Fruit fly (Drosophila melanogaster): ENCODE data around the gene Arfrp1.

Gene Arfrp1

dm6 chrX:9080962-9081361 lies 25.9 kb upstream of the Arfrp1 start, which contains the start of the genes CG7246 and HP1b (continued):
- TF ChIP-seq gsb-n (tag; optimal IDR thresholded peaks at IDR 0.05) (peak; percentile 42), CG1602 (GFP tag; optimal IDR thresholded peaks at IDR 0.05) (peak; percentile 45), CG12219 (GFP tag; optimal IDR thresholded peaks at IDR 0.05) (peak; percentile 3), pfk (GFP tag; optimal IDR thresholded peaks at IDR 0.05) (no peak), btn (GFP tag; optimal IDR thresholded peaks at IDR 0.05) (no peak), sna (GFP tag; IDR thresholded peaks at IDR 0.05; ENCODE audit: partially characterized antibody) (peak; percentile 83), CG4424 (GFP tag; optimal IDR thresholded peaks at IDR 0.05) (peak; percentile 62), Dfd (GFP tag; optimal IDR thresholded peaks at IDR 0.05) (no peak), CG13624 (GFP tag; optimal IDR thresholded peaks at IDR 0.05) (peak; percentile 33), CG14965 (GFP tag; optimal IDR thresholded peaks at IDR 0.05; ENCODE audit: borderline replicate concordance) (no peak), chinmo (GFP tag; IDR thresholded peaks at IDR 0.05; ENCODE audit: partially characterized antibody) (no peak), H15 (GFP tag; IDR thresholded peaks at IDR 0.05) (peak; percentile 66; the same call in 1 of the 3 replicates), GATAe (GFP tag; conservative IDR thresholded peaks at IDR 0.05) (no peak), Hsf (GFP tag; optimal IDR thresholded peaks at IDR 0.05) (peak; percentile 61), usp (GFP tag; optimal IDR thresholded peaks at IDR 0.05) (no peak), hb (GFP tag; IDR thresholded peaks at IDR 0.05; ENCODE audit: partially characterized antibody) (0 out of 3 replicates have a peak, but pooled peaks have one; percentile 57), unpg (GFP tag; optimal IDR thresholded peaks at IDR 0.05) (peak; percentile 72), Optix (GFP tag; IDR thresholded peaks at IDR 0.05) (peak; percentile 79), nom (GFP tag; optimal IDR thresholded peaks at IDR 0.05) (peak; percentile 41), ac (GFP tag; optimal IDR thresholded peaks at IDR 0.05) (no peak), dysf (GFP tag; IDR thresholded peaks at IDR 0.05) (peak; percentile 74), NFAT (GFP tag; IDR thresholded peaks at IDR 0.05) (peak; percentile 48; the same call in 1 of the 2 replicates), Hr51 (GFP tag; optimal IDR thresholded peaks at IDR 0.05) (peak; percentile 38 to 61), CG12155 (GFP tag; optimal IDR thresholded peaks at IDR 0.05) (peak; percentile 70), E2f2 (GFP tag; IDR thresholded peaks at IDR 0.05) (peak; percentile 67), Dp (GFP tag; optimal IDR thresholded peaks at IDR 0.05) (peak; percentile 47), ewg (GFP tag; optimal IDR thresholded peaks at IDR 0.05) (peak; percentile 64), nau (GFP tag; optimal IDR thresholded peaks at IDR 0.05) (peak; percentile 24), Mes4 (GFP tag; optimal IDR thresholded peaks at IDR 0.05) (no peak), CG6683 (GFP tag; optimal IDR thresholded peaks at IDR 0.05) (peak; percentile 27), tx (GFP tag; optimal IDR thresholded peaks at IDR 0.05) (no peak), bowl (GFP tag; IDR thresholded peaks at IDR 0.05) (0 out of 2 replicates have a peak, but pooled peaks have one; percentile 50), CG13775 (GFP tag; optimal IDR thresholded peaks at IDR 0.05) (peak; percentile 68), Doc2 (GFP tag; IDR thresholded peaks at IDR 0.05) (no peak), Vsx1 (GFP tag; optimal IDR thresholded peaks at IDR 0.05) (peak; percentile 42), Lim3 (GFP tag; IDR thresholded peaks at IDR 0.05) (0 out of 2 replicates have a peak, but pooled peaks have one; percentile 13), CG11696 (GFP tag; IDR thresholded peaks at IDR 0.05) (peak; percentile 53), croc (GFP tag; conservative IDR thresholded peaks at IDR 0.05) (peak; percentile 37; the same call in 1 of the 3 replicates), MTF-1 (GFP tag; optimal IDR thresholded peaks at IDR 0.05; ENCODE audit: borderline replicate concordance) (no peak), CG30431 (GFP tag; optimal IDR thresholded peaks at IDR 0.05) (peak; percentile 10), CG10267 (tag; optimal IDR thresholded peaks at IDR 0.05) (peak; percentile 61), Dip2 (GFP tag; IDR thresholded peaks at IDR 0.05) (no peak), CG11398 (GFP tag; optimal IDR thresholded peaks at IDR 0.05) (peak; percentile 2), CG7987 (GFP tag; optimal IDR thresholded peaks at IDR 0.05) (peak; percentile 44), fd3F (GFP tag; optimal IDR thresholded peaks at IDR 0.05) (peak; percentile 25), ssp (GFP tag; IDR thresholded peaks at IDR 0.05) (peak; percentile 64), PHDP (tag; optimal IDR thresholded peaks at IDR 0.05) (peak; percentile 68), CG17359 (tag; optimal IDR thresholded peaks at IDR 0.05) (peak; percentile 69), Bgb (GFP tag; IDR thresholded peaks at IDR 0.05; ENCODE audit: partially characterized antibody) (peak; percentile 72), CG6654 (GFP tag; optimal IDR thresholded peaks at IDR 0.05) (no peak)

Measured in whole organism, embryonic.